Fruit fly (Drosophila melanogaster) whole organism, embryonic: Measurements from ENCODE around the gene Hip14.
A peak's percentile ranks its signal among the peaks of the same experiment; 100 is the strongest.

Source experiments
- Bdp1 ChIP-seq: fragments of 200-800 bp; sonication (Bioruptor generic); optimal IDR thresholded peaks from 3 replicates; lab custom pipeline; 2016; ENCODE audit warnings: missing biosample characterization, missing genetic modification characterization
- CG10431 ChIP-seq: fragments of 200-800 bp; sonication (Bioruptor generic); optimal IDR thresholded peaks from 3 replicates; lab custom pipeline; 2018; ENCODE audit warnings: missing biosample characterization, mild to moderate bottlenecking, missing genetic modification characterization
- CG10565 ChIP-seq: fragments of 200-800 bp; sonication (Bioruptor generic); optimal IDR thresholded peaks from 3 replicates; lab custom pipeline; 2016; ENCODE audit warnings: missing biosample characterization, mild to moderate bottlenecking, missing genetic modification characterization
- CG10654 ChIP-seq: fragments of 200-800 bp; sonication (Bioruptor generic); optimal IDR thresholded peaks from 2 replicates; lab custom pipeline; 2016; ENCODE audit warnings: missing biosample characterization, missing genetic modification characterization
- CG11398 ChIP-seq: fragments of 200-800 bp; sonication (Bioruptor generic); optimal IDR thresholded peaks from 2 replicates; lab custom pipeline; 2016; ENCODE audit warnings: missing biosample characterization, missing genetic modification characterization
- CG11696 ChIP-seq: fragments of 200-800 bp; sonication (Bioruptor generic); IDR thresholded peaks from 2 replicates; pipeline ENCODE4 v1.3.6; 2022; ENCODE audit warnings: missing biosample characterization, missing genetic modification characterization
- CG12104 ChIP-seq: fragments of 200-800 bp; sonication (Bioruptor generic); optimal IDR thresholded peaks from 3 replicates; lab custom pipeline; 2016; ENCODE audit warnings: missing biosample characterization, missing genetic modification characterization
- CG13775 ChIP-seq: fragments of 200-800 bp; sonication (Bioruptor generic); optimal IDR thresholded peaks from 3 replicates; lab custom pipeline; 2017; ENCODE audit warnings: missing biosample characterization, mild to moderate bottlenecking, missing genetic modification characterization
- CG14050 ChIP-seq: fragments of 200-800 bp; sonication (Bioruptor generic); IDR thresholded peaks from 3 replicates; pipeline ENCODE4 v1.3.6; 2022; ENCODE audit warnings: missing biosample characterization, missing genetic modification characterization
- CG15011 ChIP-seq: fragments of 200-800 bp; sonication (Bioruptor generic); optimal IDR thresholded peaks from 3 replicates; lab custom pipeline; 2018; ENCODE audit warnings: missing biosample characterization, mild to moderate bottlenecking, missing genetic modification characterization
- CG15073 ChIP-seq: fragments of 200-800 bp; sonication (Bioruptor generic); optimal IDR thresholded peaks from 2 replicates; lab custom pipeline; 2016; ENCODE audit warnings: missing biosample characterization, missing genetic modification characterization
- CG18011 ChIP-seq: fragments of 200-800 bp; sonication (Bioruptor generic); optimal IDR thresholded peaks from 2 replicates; lab custom pipeline; 2017; ENCODE audit warnings: missing biosample characterization, missing genetic modification characterization, mild to moderate bottlenecking, moderate library complexity, missing genotype
- CG18476 ChIP-seq: fragments of 200-800 bp; sonication (Bioruptor generic); optimal IDR thresholded peaks from 2 replicates; lab custom pipeline; 2016; ENCODE audit warnings: missing biosample characterization, mild to moderate bottlenecking, missing genetic modification characterization
- CG18619 ChIP-seq: fragments of 200-800 bp; sonication (Bioruptor generic); optimal IDR thresholded peaks from 3 replicates; lab custom pipeline; 2017; ENCODE audit warnings: missing biosample characterization, mild to moderate bottlenecking, missing genetic modification characterization
- CG18764 ChIP-seq: fragments of 200-800 bp; sonication (Bioruptor generic); optimal IDR thresholded peaks from 3 replicates; lab custom pipeline; 2016; ENCODE audit warnings: missing biosample characterization, missing genetic modification characterization
- CG2120 ChIP-seq: fragments of 200-800 bp; sonication (Bioruptor generic); optimal IDR thresholded peaks from 3 replicates; lab custom pipeline; 2016; ENCODE audit warnings: missing biosample characterization, missing genetic modification characterization
- CG2678 ChIP-seq: fragments of 200-800 bp; sonication (Bioruptor generic); optimal IDR thresholded peaks from 3 replicates; lab custom pipeline; 2019; ENCODE audit warnings: missing biosample characterization, mild to moderate bottlenecking, missing genetic modification characterization, moderate library complexity
- CG32772 ChIP-seq: fragments of 200-800 bp; sonication (Bioruptor generic); IDR thresholded peaks from 2 replicates; pipeline ENCODE4 v1.3.6; 2022; ENCODE audit warnings: missing biosample characterization, missing genetic modification characterization
- CG4282 ChIP-seq: fragments of 200-800 bp; sonication (Bioruptor generic); optimal IDR thresholded peaks from 2 replicates; lab custom pipeline; 2016; ENCODE audit warnings: missing biosample characterization, missing genetic modification characterization
- CG43689 ChIP-seq: fragments of 200-800 bp; sonication (Bioruptor generic); IDR thresholded peaks from 2 replicates; pipeline ENCODE4 v1.3.6; 2022; ENCODE audit warnings: missing biosample characterization, missing genetic modification characterization
- CG7372 ChIP-seq: fragments of 200-800 bp; sonication (Bioruptor generic); IDR thresholded peaks from 2 replicates; pipeline ENCODE4 v1.3.6; 2022; ENCODE audit warnings: missing biosample characterization, missing genetic modification characterization
- CG7556 ChIP-seq: fragments of 200-800 bp; sonication (Bioruptor generic); optimal IDR thresholded peaks from 2 replicates; lab custom pipeline; 2017; ENCODE audit warnings: missing biosample characterization, mild to moderate bottlenecking, missing genetic modification characterization
- CG7928 ChIP-seq: fragments of 200-800 bp; sonication (Bioruptor generic); optimal IDR thresholded peaks from 2 replicates; lab custom pipeline; 2017; ENCODE audit warnings: missing biosample characterization, mild to moderate bottlenecking, missing genetic modification characterization
- CG8281 ChIP-seq: fragments of 200-800 bp; sonication (Bioruptor generic); optimal IDR thresholded peaks from 2 replicates; lab custom pipeline; 2018; ENCODE audit warnings: missing biosample characterization, mild to moderate bottlenecking, missing genetic modification characterization, moderate library complexity
- CG8388 ChIP-seq: fragments of 200-800 bp; sonication (Bioruptor generic); optimal IDR thresholded peaks from 2 replicates; lab custom pipeline; 2019; ENCODE audit warnings: missing biosample characterization, mild to moderate bottlenecking, missing genetic modification characterization, moderate library complexity
- CG8478 ChIP-seq: fragments of >200 bp; optimal IDR thresholded peaks from 2 replicates; lab custom pipeline; 2018
- CG9817 ChIP-seq: fragments of 200-800 bp; sonication (Bioruptor generic); optimal IDR thresholded peaks from 2 replicates; lab custom pipeline; 2018; ENCODE audit warnings: missing biosample characterization, mild to moderate bottlenecking, missing genetic modification characterization, moderate library complexity
- CG9876 ChIP-seq: fragments of 200-800 bp; sonication (Bioruptor generic); optimal IDR thresholded peaks from 2 replicates; lab custom pipeline; 2016; ENCODE audit warnings: missing biosample characterization, missing genetic modification characterization
- CTCF ChIP-seq: fragments of 200-800 bp; sonication (Bioruptor generic); optimal IDR thresholded peaks from 2 replicates; lab custom pipeline; 2017; ENCODE audit warnings: missing biosample characterization, mild to moderate bottlenecking, missing genetic modification characterization, moderate library complexity
- Dip3 ChIP-seq: fragments of 200-800 bp; sonication (Bioruptor generic); optimal IDR thresholded peaks from 3 replicates; lab custom pipeline; 2016; ENCODE audit warnings: missing biosample characterization, missing genetic modification characterization
- ERR ChIP-seq: fragments of 200-800 bp; sonication (Bioruptor generic); optimal IDR thresholded peaks from 2 replicates; lab custom pipeline; 2016; ENCODE audit warnings: missing biosample characterization, missing genetic modification characterization
- Hmr ChIP-seq: fragments of 200-800 bp; sonication (Bioruptor generic); optimal IDR thresholded peaks from 3 replicates; lab custom pipeline; 2017; ENCODE audit warnings: mild to moderate bottlenecking, missing biosample characterization, missing genetic modification reagents, missing genetic modification characterization
- Hr3 ChIP-seq: fragments of 200-800 bp; sonication (Bioruptor generic); optimal IDR thresholded peaks from 3 replicates; lab custom pipeline; 2016; ENCODE audit warnings: missing biosample characterization, missing genetic modification characterization
- NC2β ChIP-seq: fragments of 200-800 bp; sonication (Bioruptor generic); optimal IDR thresholded peaks from 2 replicates; lab custom pipeline; 2016; ENCODE audit warnings: missing biosample characterization, missing genetic modification characterization
- Rfx ChIP-seq: fragments of 200-800 bp; sonication (Bioruptor generic); IDR thresholded peaks from 2 replicates; pipeline ENCODE4 v1.3.6; 2022; ENCODE audit warnings: missing biosample characterization, missing genetic modification characterization
- Sry-δ ChIP-seq: fragments of 200-800 bp; sonication (Bioruptor generic); optimal IDR thresholded peaks from 2 replicates; lab custom pipeline; 2016; ENCODE audit warnings: missing biosample characterization, missing genetic modification characterization
- Stat92E ChIP-seq, 3 experiments: fragments of >200 bp in 2 of 3; fragments of 200-800 bp in 1 of 3; sonication (Bioruptor generic) in 1 of 3; optimal IDR thresholded peaks; 2 replicates each; lab custom pipeline; 2017 to 2019; ENCODE audit warnings: missing biosample characterization in 3 of 3, missing genetic modification characterization in 3 of 3, mild to moderate bottlenecking in 1 of 3, moderate library complexity in 1 of 3
- ab ChIP-seq: fragments of 200-800 bp; sonication (Bioruptor generic); optimal IDR thresholded peaks from 2 replicates; lab custom pipeline; 2016; ENCODE audit warnings: missing biosample characterization, missing genetic modification characterization
- ac ChIP-seq: fragments of 200-800 bp; sonication (Bioruptor generic); optimal IDR thresholded peaks from 3 replicates; lab custom pipeline; 2017; ENCODE audit warnings: missing biosample characterization, mild to moderate bottlenecking, missing genetic modification characterization
- croc ChIP-seq: fragments of 200-800 bp; sonication (Bioruptor generic); conservative IDR thresholded peaks from 3 replicates; pipeline ENCODE4 v1.3.6; 2022; ENCODE audit warnings: missing biosample characterization, missing genetic modification characterization
- dmrt99B ChIP-seq: fragments of 200-800 bp; sonication (Bioruptor generic); optimal IDR thresholded peaks from 2 replicates; lab custom pipeline; 2018; ENCODE audit warnings: missing biosample characterization, mild to moderate bottlenecking, missing genetic modification characterization, moderate library complexity
- dpn ChIP-seq, 2 experiments: fragments of 200-800 bp; sonication (Bioruptor generic); optimal IDR thresholded peaks; 3 replicates each; lab custom pipeline; 2016; ENCODE audit warnings: missing biosample characterization in 2 of 2, missing genetic modification characterization in 2 of 2
- ham ChIP-seq: fragments of 200-800 bp; sonication (Bioruptor generic); IDR thresholded peaks from 2 replicates; pipeline ENCODE4 v1.3.6; 2022; ENCODE audit warnings: missing biosample characterization, missing genetic modification characterization
- insv ChIP-seq, 2 experiments: fragments of 200-800 bp; sonication (Bioruptor generic); optimal IDR thresholded peaks; 3 replicates each; lab custom pipeline; 2016 to 2018; ENCODE audit warnings: missing biosample characterization in 2 of 2, missing genetic modification characterization in 2 of 2
- nerfin-2 ChIP-seq: fragments of 200-800 bp; sonication (Bioruptor generic); IDR thresholded peaks from 2 replicates; pipeline ENCODE4 v1.3.6; 2022; ENCODE audit warnings: missing biosample characterization, missing genetic modification characterization; ENCODE audit not compliant: partially characterized antibody
- slbo ChIP-seq: fragments of 200-800 bp; sonication (Bioruptor generic); IDR thresholded peaks from 2 replicates; pipeline ENCODE4 v1.3.6; 2022; ENCODE audit warnings: missing biosample characterization, missing genetic modification characterization
- tll ChIP-seq, 2 experiments: fragments of 200-800 bp in 1 of 2; fragments of >200 bp in 1 of 2; sonication (Bioruptor generic) in 1 of 2; optimal IDR thresholded peaks; 2 replicates each; lab custom pipeline; 2017 to 2019; ENCODE audit warnings: missing biosample characterization in 2 of 2, missing genetic modification characterization in 2 of 2, mild to moderate bottlenecking in 1 of 2, moderate library complexity in 1 of 2
- unpg ChIP-seq: fragments of 200-800 bp; sonication (Bioruptor generic); optimal IDR thresholded peaks from 3 replicates; lab custom pipeline; 2018; ENCODE audit warnings: missing biosample characterization, mild to moderate bottlenecking, missing genetic modification characterization, moderate library complexity
- vnd ChIP-seq: fragments of 200-800 bp; sonication (Bioruptor generic); IDR thresholded peaks from 3 replicates; pipeline ENCODE4 v1.3.6; 2022; ENCODE audit warnings: missing biosample characterization, missing genetic modification characterization; ENCODE audit not compliant: partially characterized antibody

Gene Hip14

dm6 chr3L:16011319-16012210, 23.5 kb downstream of the Hip14 start, which contains the start of gene mib1 (continued):
- TF ChIP-seq CG7372 (GFP tag; lab: Robert Waterston, UW), result no peak
- no peak for TF ChIP-seq Bdp1 (GFP tag; lab: Kevin White, UChicago)
- TF ChIP-seq CG2120, result peak; percentile 40
- TF ChIP-seq Rfx (GFP tag; lab: Robert Waterston, UW), result peak; percentile 78
- peak; percentile 84 for TF ChIP-seq CG8478
- TF ChIP-seq CG8388 (GFP tag; lab: Kevin White, UChicago), result no peak
- peak in 1 of 2 experiments; percentile 32 for TF ChIP-seq dpn (GFP tag; optimal IDR thresholded peaks at IDR 0.05; lab: Kevin White, UChicago)
- peak; percentile 22 for TF ChIP-seq CG7556
- TF ChIP-seq Hr3 (GFP tag; lab: Kevin White, UChicago), result no peak
- TF ChIP-seq slbo (GFP tag; lab: Robert Waterston, UW), result peak; percentile 62; the same call in 1 of the 2 replicates
- TF ChIP-seq vnd, result peak; percentile 82
- TF ChIP-seq Sry-δ (GFP tag; lab: Kevin White, UChicago), result peak; percentile 79
- peak; percentile 6 for TF ChIP-seq CG4282 (GFP tag; lab: Kevin White, UChicago)
- peak; percentile 71 for TF ChIP-seq nerfin-2 (GFP tag; lab: Robert Waterston, UW)
- no peak for TF ChIP-seq Dip3 (GFP tag; lab: Kevin White, UChicago)
- TF ChIP-seq CG13775 (GFP tag; lab: Kevin White, UChicago), result no peak
- no peak for TF ChIP-seq CG15073 (GFP tag; lab: Kevin White, UChicago)
- no peak for TF ChIP-seq unpg (GFP tag; lab: Kevin White, UChicago)
- TF ChIP-seq CG14050 (GFP tag; lab: Robert Waterston, UW), result no peak
- no peak for TF ChIP-seq NC2β
- TF ChIP-seq CG15011 (GFP tag; lab: Kevin White, UChicago), result no peak
- no peak for TF ChIP-seq CG18764 (GFP tag; lab: Kevin White, UChicago)
- no peak for TF ChIP-seq ab (GFP tag; lab: Kevin White, UChicago)
- TF ChIP-seq CG11398 (GFP tag; lab: Kevin White, UChicago), result no peak
- TF ChIP-seq CG10431, result no peak
- TF ChIP-seq CG9876, result no peak
- no peak for TF ChIP-seq CG18619 (GFP tag; lab: Kevin White, UChicago)
- no peak for TF ChIP-seq CG8281
- 0 out of 2 replicates have a peak, but pooled peaks have one; percentile 7 for TF ChIP-seq ham (GFP tag; lab: Robert Waterston, UW)
- no peak for TF ChIP-seq CG18476 (GFP tag; lab: Kevin White, UChicago)
- TF ChIP-seq ac (GFP tag; lab: Kevin White, UChicago), result peak; percentile 4
- TF ChIP-seq CG32772 (GFP tag; lab: Robert Waterston, UW), result no peak
- no peak for TF ChIP-seq CG10565 (GFP tag; lab: Kevin White, UChicago)
- no peak for TF ChIP-seq CG18011 (GFP tag; lab: Kevin White, UChicago)
- TF ChIP-seq CG2678, result peak; percentile 14
- peak in 1 of 3 experiments; percentile 80 for TF ChIP-seq Stat92E (GFP tag; optimal IDR thresholded peaks at IDR 0.05; lab: Kevin White, UChicago)
- TF ChIP-seq croc, result no peak
- peak; percentile 38 for TF ChIP-seq CG9817 (tag; lab: Kevin White, UChicago)
- TF ChIP-seq CG12104, result no peak
- TF ChIP-seq CG10654 (GFP tag; lab: Kevin White, UChicago), result no peak
- TF ChIP-seq CG43689 (GFP tag; lab: Robert Waterston, UW), result no peak
- TF ChIP-seq insv (GFP tag; optimal IDR thresholded peaks at IDR 0.05; lab: Kevin White, UChicago), result peak in 1 of 2 experiments; percentile 19
- peak; percentile 91 for TF ChIP-seq Hmr (GFP tag; lab: Kevin White, UChicago)
- no peak for TF ChIP-seq ERR (GFP tag; lab: Kevin White, UChicago)
- peak; percentile 37 for TF ChIP-seq dmrt99B (tag; lab: Kevin White, UChicago)
- peak; percentile 63 for TF ChIP-seq CTCF (GFP tag; lab: Kevin White, UChicago)
- TF ChIP-seq CG11696 (GFP tag; lab: Robert Waterston, UW), result no peak
- peak in 1 of 2 experiments; percentile 42 for TF ChIP-seq tll (GFP tag; optimal IDR thresholded peaks at IDR 0.05; lab: Kevin White, UChicago)
- no peak for TF ChIP-seq CG7928 (GFP tag; lab: Kevin White, UChicago)
